Worm (Caenorhabditis elegans) whole organism, young adult: ENCODE results near the gene clc-29.

ENCODE experiments used
- F57A8.1 ChIP-seq: fragments of 200-800 bp; sonication (Bioruptor generic); optimal IDR thresholded peaks from 2 replicates; lab custom pipeline; 2018; ENCODE audit warnings: mild to moderate bottlenecking, missing genetic modification characterization, moderate library complexity, missing compliant biosample characterization
- die-1 ChIP-seq: sonication (generic microtip); optimal IDR thresholded peaks from 2 replicates; lab custom pipeline; 2016; ENCODE audit warnings: missing genotype, mild to moderate bottlenecking, missing genetic modification characterization, missing compliant biosample characterization
- lsy-27 ChIP-seq: sonication (generic microtip); optimal IDR thresholded peaks from 2 replicates; lab custom pipeline; 2017; ENCODE audit warnings: missing genetic modification characterization, mild to moderate bottlenecking, missing compliant biosample characterization, antibody characterized with exemption, missing genotype, borderline replicate concordance; ENCODE audit not compliant: insufficient read depth
- madf-10 ChIP-seq: sonication (generic microtip); optimal IDR thresholded peaks from 2 replicates; lab custom pipeline; 2016; ENCODE audit warnings: mild to moderate bottlenecking, missing genetic modification characterization, missing compliant biosample characterization
- mes-4 ChIP-seq: sonication (generic microtip); optimal IDR thresholded peaks from 2 replicates; lab custom pipeline; 2016; ENCODE audit warnings: missing genotype, missing genetic modification characterization, missing compliant biosample characterization

- no peak for TF ChIP-seq F57A8.1 (GFP tag; lab: Kevin White, UChicago)
- TF ChIP-seq mes-4 (tag; lab: Kevin White, UChicago), result no peak
- TF ChIP-seq die-1 (tag; lab: Kevin White, UChicago), result no peak
- no peak for TF ChIP-seq madf-10 (tag; lab: Kevin White, UChicago)
- no peak for TF ChIP-seq lsy-27 (tag; lab: Kevin White, UChicago)
These were observed 29.2 kb downstream of the clc-29 start, which contains the start of gene sas-4 for ce11 chrIII:8318488-8318887.
